Fruit fly (Drosophila melanogaster) whole organism, wandering third instar larva: ENCODE data around the gene Tti1.
A peak's percentile ranks its signal among the peaks of the same experiment; 100 is the strongest.

Source experiments
- Abd-B ChIP-seq: fragments of >200 bp; optimal IDR thresholded peaks from 2 replicates; lab custom pipeline; 2017; ENCODE audit warnings: missing biosample characterization, missing genetic modification characterization
- CG32264 ChIP-seq: fragments of 200-800 bp; sonication (Bioruptor generic); optimal IDR thresholded peaks from 2 replicates; lab custom pipeline; 2016; ENCODE audit warnings: missing biosample characterization, missing genetic modification characterization
- CG9705 ChIP-seq: fragments of 200-800 bp; sonication (Bioruptor generic); optimal IDR thresholded peaks from 2 replicates; lab custom pipeline; 2018; ENCODE audit warnings: missing biosample characterization, mild to moderate bottlenecking, missing genetic modification characterization
- CrebA ChIP-seq: fragments of 200-800 bp; sonication (Bioruptor generic); optimal IDR thresholded peaks from 2 replicates; lab custom pipeline; 2016; ENCODE audit warnings: missing biosample characterization, mild to moderate bottlenecking, missing genetic modification characterization, borderline replicate concordance
- Dfd ChIP-seq: fragments of >200 bp; optimal IDR thresholded peaks from 2 replicates; lab custom pipeline; 2017; ENCODE audit warnings: missing biosample characterization, missing genetic modification characterization
- GATAd ChIP-seq: sonication (Bioruptor generic); optimal IDR thresholded peaks from 2 replicates; lab custom pipeline; 2016; ENCODE audit warnings: missing biosample characterization, missing genetic modification characterization
- HLH106 ChIP-seq: fragments of 200-800 bp; optimal IDR thresholded peaks from 3 replicates; lab custom pipeline; 2019; ENCODE audit warnings: missing biosample characterization, mild to moderate bottlenecking, missing genetic modification characterization, moderate library complexity
- Hnf4 ChIP-seq: fragments of 200-800 bp; sonication (Bioruptor generic); optimal IDR thresholded peaks from 2 replicates; lab custom pipeline; 2016; ENCODE audit warnings: missing biosample characterization, mild to moderate bottlenecking, missing genetic modification characterization
- Hr78 ChIP-seq: fragments of >200 bp; optimal IDR thresholded peaks from 2 replicates; lab custom pipeline; 2017; ENCODE audit warnings: missing biosample characterization, missing genetic modification characterization
- Hr83 ChIP-seq: fragments of 200-300 bp; sonication (Bioruptor generic); optimal IDR thresholded peaks from 2 replicates; lab custom pipeline; 2016; ENCODE audit warnings: missing biosample characterization, mild to moderate bottlenecking, missing genetic modification characterization, moderate library complexity; ENCODE audit not compliant: poor library complexity, severe bottlenecking
- Mio ChIP-seq: sonication (Bioruptor generic); optimal IDR thresholded peaks from 2 replicates; lab custom pipeline; 2016; ENCODE audit warnings: missing biosample characterization, missing genetic modification characterization
- Myc ChIP-seq: fragments of >200 bp; optimal IDR thresholded peaks from 2 replicates; lab custom pipeline; 2017
- Rel ChIP-seq, 2 experiments: fragments of 200-800 bp; sonication (Bioruptor generic) in 1 of 2; optimal IDR thresholded peaks; 2 replicates in 1 of 2; 3 replicates in 1 of 2; lab custom pipeline; 2016 to 2019; ENCODE audit warnings: mild to moderate bottlenecking in 2 of 2, missing biosample characterization in 2 of 2, missing genetic modification characterization in 2 of 2, moderate library complexity in 1 of 2
- Sp1 ChIP-seq: fragments of 200-800 bp; sonication (Bioruptor generic); optimal IDR thresholded peaks from 3 replicates; lab custom pipeline; 2019; ENCODE audit warnings: missing biosample characterization, mild to moderate bottlenecking, missing genetic modification characterization, moderate library complexity
- Vsx2 ChIP-seq: fragments of 200-300, 225-300 bp; sonication (Bioruptor generic); optimal IDR thresholded peaks from 2 replicates; lab custom pipeline; 2018; ENCODE audit warnings: missing biosample characterization, missing genetic modification characterization; ENCODE audit not compliant: partially characterized antibody
- br ChIP-seq: fragments of 200-800 bp; sonication (Bioruptor generic); optimal IDR thresholded peaks from 2 replicates; lab custom pipeline; 2016; ENCODE audit warnings: missing biosample characterization, missing genetic modification characterization
- brk ChIP-seq: fragments of 200-800 bp; sonication (Bioruptor generic); optimal IDR thresholded peaks from 2 replicates; lab custom pipeline; 2016; ENCODE audit warnings: missing biosample characterization, mild to moderate bottlenecking, missing genetic modification characterization
- dmrt93B ChIP-seq: fragments of 200-800 bp; sonication (Bioruptor generic); optimal IDR thresholded peaks from 2 replicates; lab custom pipeline; 2018; ENCODE audit warnings: missing biosample characterization, mild to moderate bottlenecking, missing genetic modification characterization
- ey ChIP-seq: fragments of 200-800 bp; sonication (Bioruptor generic); optimal IDR thresholded peaks from 2 replicates; lab custom pipeline; 2016; ENCODE audit warnings: missing biosample characterization, missing genetic modification characterization
- jim ChIP-seq: fragments of 175-275, 200-325 bp; sonication (Bioruptor generic); optimal IDR thresholded peaks from 2 replicates; lab custom pipeline; 2016; ENCODE audit warnings: missing biosample characterization, mild to moderate bottlenecking, missing genetic modification characterization
- lola ChIP-seq: fragments of >200 bp; optimal IDR thresholded peaks from 2 replicates; lab custom pipeline; 2017; ENCODE audit warnings: missing biosample characterization, missing genetic modification characterization
- pan ChIP-seq: fragments of >200 bp; optimal IDR thresholded peaks from 2 replicates; lab custom pipeline; 2017
- psq ChIP-seq: fragments of 200-800 bp; sonication (Bioruptor generic); optimal IDR thresholded peaks from 3 replicates; lab custom pipeline; 2017; ENCODE audit warnings: missing biosample characterization, mild to moderate bottlenecking, missing genetic modification characterization, moderate library complexity
- rgr ChIP-seq: fragments of 200-800 bp; sonication (Bioruptor generic); optimal IDR thresholded peaks from 3 replicates; lab custom pipeline; 2016; ENCODE audit warnings: missing biosample characterization, mild to moderate bottlenecking, missing genetic modification characterization
- sage ChIP-seq: fragments of 200-800 bp; sonication (Bioruptor generic); optimal IDR thresholded peaks from 2 replicates; lab custom pipeline; 2016; ENCODE audit warnings: missing biosample characterization, mild to moderate bottlenecking, missing genetic modification characterization
- sv ChIP-seq: fragments of 200-800 bp; sonication (Bioruptor generic); optimal IDR thresholded peaks from 3 replicates; lab custom pipeline; 2016; ENCODE audit warnings: missing biosample characterization, missing genetic modification characterization
- tai ChIP-seq: sonication (Bioruptor generic); optimal IDR thresholded peaks from 2 replicates; lab custom pipeline; 2016; ENCODE audit warnings: missing biosample characterization, missing genetic modification characterization
- woc ChIP-seq: sonication (Bioruptor generic); optimal IDR thresholded peaks from 2 replicates; lab custom pipeline; 2016; ENCODE audit warnings: missing biosample characterization, mild to moderate bottlenecking, missing genetic modification characterization

The Tti1 gene

DNA sequence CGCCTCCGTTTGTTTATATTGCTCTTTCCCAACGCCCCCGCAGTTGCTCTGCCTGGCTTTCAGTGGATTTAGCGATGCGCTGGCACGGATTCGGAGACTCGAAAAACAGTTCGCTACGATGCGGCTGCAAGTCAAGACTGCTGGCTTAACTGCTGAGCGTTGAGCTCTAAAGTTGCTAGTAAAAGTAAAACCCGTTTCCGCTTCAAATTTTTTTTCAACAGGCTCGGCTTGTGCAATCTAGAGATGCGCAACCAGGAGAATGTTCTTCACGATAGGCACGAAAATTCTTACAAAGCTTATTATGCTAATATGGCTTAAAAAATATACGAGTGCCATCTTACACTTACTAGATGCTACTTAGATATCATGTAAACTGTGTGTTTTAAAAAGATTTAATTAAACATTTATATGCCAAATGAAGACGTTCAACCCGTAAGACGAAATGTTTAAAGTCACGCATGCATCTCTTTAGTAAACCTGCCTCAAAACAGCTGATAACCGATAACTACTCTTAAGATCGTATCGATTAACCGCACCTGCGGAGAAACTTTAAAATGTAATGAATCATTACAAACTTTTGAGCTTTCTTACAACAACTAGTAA is 7.1 kb downstream of the Tti1 start, which contains the start of gene CG12948 (continued):
- no peak for TF ChIP-seq CrebA (GFP tag; lab: Kevin White, UChicago)
- TF ChIP-seq Vsx2 (GFP tag; lab: Kevin White, UChicago) = no peak
- TF ChIP-seq Sp1 = peak; percentile 76
- TF ChIP-seq sage = no peak
- peak; percentile 55 for TF ChIP-seq sv
- peak; percentile 53 for TF ChIP-seq psq (GFP tag; lab: Kevin White, UChicago)
- TF ChIP-seq woc (GFP tag; lab: Kevin White, UChicago) = peak; percentile 96
- TF ChIP-seq, all 38 proteins: peak for 15

DNA sequence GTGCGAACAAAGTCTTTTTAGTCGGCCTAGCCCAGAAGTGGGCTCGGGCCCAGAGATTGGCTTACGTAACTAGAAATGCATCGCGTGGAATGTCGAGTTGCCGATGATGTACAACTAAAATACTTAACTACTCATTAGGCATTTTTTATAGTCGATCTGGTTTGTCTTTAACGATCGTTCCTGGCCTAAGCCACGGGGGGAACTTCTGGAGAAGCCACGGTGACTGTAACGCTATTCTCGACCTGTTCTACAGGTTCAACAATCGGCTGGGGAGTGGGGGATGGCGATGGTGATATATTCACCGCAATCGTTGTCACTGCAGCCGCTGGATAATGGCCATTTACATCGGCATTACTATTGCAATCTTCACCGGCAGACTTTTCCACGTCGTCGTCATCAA is 8.2 kb downstream of the Tti1 start, which contains the start of gene CG34409:
Gene CG34409, minus strand, starts transcription at position 101 of the 400 bp plus-strand sequence.
- TF ChIP-seq woc (GFP tag; lab: Kevin White, UChicago) (no peak), Rel (GFP tag; optimal IDR thresholded peaks at IDR 0.05; lab: Kevin White, UChicago) (no peak), Rel (tag; optimal IDR thresholded peaks at IDR 0.05; lab: Kevin White, UChicago) (no peak), pan (lab: Kevin White, UChicago) (no peak), Hnf4 (GFP tag; lab: Kevin White, UChicago) (no peak), tai (no peak), CG32264 (no peak), sv (no peak), Abd-B (no peak), br (GFP tag; lab: Kevin White, UChicago) (no peak), CG9705 (GFP tag; lab: Kevin White, UChicago) (no peak), HLH106 (tag; lab: Kevin White, UChicago) (no peak), Hr83 (no peak), brk (GFP tag; lab: Kevin White, UChicago) (no peak), dmrt93B (GFP tag; lab: Kevin White, UChicago) (no peak)

DNA sequence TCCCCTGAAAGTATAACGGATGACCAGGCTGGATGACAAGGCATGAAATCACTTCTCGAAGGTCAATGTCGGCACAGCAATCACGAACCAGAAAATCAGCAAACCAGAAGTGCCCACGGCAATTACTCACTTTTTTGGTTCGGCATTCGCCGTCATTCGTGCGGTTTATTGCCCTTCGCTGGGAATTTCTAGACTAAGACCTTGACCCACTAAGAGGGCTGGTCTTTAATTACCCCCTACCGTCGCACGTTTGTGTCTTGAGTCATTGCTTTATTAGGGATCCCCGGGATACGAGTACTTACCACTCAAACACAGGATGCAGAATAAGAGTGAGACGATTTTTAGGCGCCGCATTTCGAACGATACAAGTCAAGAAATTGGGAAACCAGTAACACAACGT is 9.0 kb downstream of the Tti1 start:
- TF ChIP-seq rgr (GFP tag; lab: Kevin White, UChicago) = no peak
- TF ChIP-seq CG9705 (GFP tag; lab: Kevin White, UChicago) = no peak
- no peak for TF ChIP-seq GATAd
- TF ChIP-seq jim (GFP tag; lab: Kevin White, UChicago) = no peak
- no peak for TF ChIP-seq Vsx2 (GFP tag; lab: Kevin White, UChicago)
- TF ChIP-seq lola (GFP tag; lab: Kevin White, UChicago) = no peak
- TF ChIP-seq ey = no peak
- no peak for TF ChIP-seq Rel (GFP tag; optimal IDR thresholded peaks at IDR 0.05; lab: Kevin White, UChicago)
- no peak for TF ChIP-seq Rel (tag; optimal IDR thresholded peaks at IDR 0.05; lab: Kevin White, UChicago)
- no peak for TF ChIP-seq brk (GFP tag; lab: Kevin White, UChicago)
- no peak for TF ChIP-seq pan (lab: Kevin White, UChicago)
- TF ChIP-seq Mio (GFP tag; lab: Kevin White, UChicago) = no peak

DNA sequence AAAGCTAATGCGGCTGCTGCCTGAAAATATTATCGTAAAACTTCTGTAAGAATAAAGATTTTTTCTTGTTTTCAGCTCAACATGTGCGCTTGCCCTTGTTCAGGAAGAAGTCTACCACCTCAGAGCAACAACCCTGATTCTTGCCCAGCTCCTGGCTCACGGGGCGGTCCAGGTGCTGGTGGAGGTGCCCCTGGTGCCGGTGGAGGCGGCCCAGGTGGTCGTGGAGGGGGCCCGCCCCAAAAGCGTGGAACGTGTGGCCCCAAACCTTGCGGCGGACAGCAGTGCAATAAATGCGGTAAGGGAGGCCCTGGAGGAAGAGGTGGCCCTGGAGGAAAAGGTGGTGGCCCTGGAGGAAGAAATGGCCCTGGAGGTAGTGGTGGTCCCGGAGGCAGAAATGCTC is 10.5 kb downstream of the Tti1 start:
- TF ChIP-seq Dfd (GFP tag; lab: Kevin White, UChicago) = peak; percentile 98
- no peak for TF ChIP-seq rgr (GFP tag; lab: Kevin White, UChicago)

dm6 chr3R:9743217-9743616 is 11.3 kb downstream of the Tti1 start, which contains the start of gene CG31415:
TSS of gene CG31415 (plus strand) at chr3R:9743517.
- TF ChIP-seq HLH106 (tag; lab: Kevin White, UChicago) (no peak), br (GFP tag; lab: Kevin White, UChicago) (no peak), Myc (lab: Kevin White, UChicago) (no peak), CG9705 (GFP tag; lab: Kevin White, UChicago) (no peak), woc (GFP tag; lab: Kevin White, UChicago) (no peak)

dm6 chr3R:9740713-9741112 is 13.8 kb downstream of the Tti1 start, which contains the start of gene Pnn:
TSS of gene Pnn (plus strand) at chr3R:9740899.
- peak; percentile 32 for TF ChIP-seq sage
- no peak for TF ChIP-seq Hr78 (GFP tag; lab: Kevin White, UChicago)
- peak; percentile 39 for TF ChIP-seq woc (GFP tag; lab: Kevin White, UChicago)
- TF ChIP-seq Rel (GFP tag; optimal IDR thresholded peaks at IDR 0.05; lab: Kevin White, UChicago) = no peak
- TF ChIP-seq Rel (tag; optimal IDR thresholded peaks at IDR 0.05; lab: Kevin White, UChicago) = peak; percentile 68
